Fruit fly (Drosophila melanogaster): Measurements from ENCODE around the gene wisp.

DNA sequence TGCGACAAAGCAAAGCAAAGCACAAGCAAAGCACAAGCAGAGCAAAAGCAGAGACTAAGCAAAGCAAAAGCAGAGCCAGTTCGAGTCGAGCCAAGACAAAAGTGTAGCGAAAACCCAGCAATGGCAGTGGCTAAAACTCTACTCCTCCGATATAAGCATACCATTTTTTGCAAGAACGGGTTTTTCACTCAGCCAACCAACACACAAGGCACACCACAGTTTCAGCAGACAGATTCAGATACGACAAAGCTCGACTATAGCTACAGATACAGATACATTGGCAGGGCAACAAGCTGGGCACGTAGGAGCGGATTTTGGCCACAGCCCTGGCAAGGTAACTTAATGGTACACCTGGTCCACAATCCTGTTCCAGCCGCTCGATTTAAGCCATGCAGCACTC lies 19.8 kb downstream of the wisp start:
- TF ChIP-seq rn (GFP tag; IDR thresholded peaks at IDR 0.05) (no peak), EcR (GFP tag; optimal IDR thresholded peaks at IDR 0.05) (peak; percentile 23), CG32121 (GFP tag; IDR thresholded peaks at IDR 0.05) (no peak), fd96Ca (GFP tag; IDR thresholded peaks at IDR 0.05) (no peak), CG4496 (GFP tag; IDR thresholded peaks at IDR 0.05) (no peak), CG34367 (tag; optimal IDR thresholded peaks at IDR 0.05) (no peak), Pif1B (GFP tag; optimal IDR thresholded peaks at IDR 0.05) (no peak), CG15710 (tag; optimal IDR thresholded peaks at IDR 0.05) (no peak), CG12605 (GFP tag; IDR thresholded peaks at IDR 0.05) (no peak), Ets98B (GFP tag; IDR thresholded peaks at IDR 0.05) (no peak)

Measured in whole organism, pupa.